Worm (Caenorhabditis elegans) whole organism, L2 larva: ENCODE measurements around the gene B0244.5.
A peak's percentile ranks its signal among the peaks of the same experiment; 100 is the strongest.

Experiments
- C34F6.9 ChIP-seq: fragments of 150-350 bp; optimal IDR thresholded peaks from 2 replicates; lab custom pipeline; 2014; ENCODE audit warnings: missing biosample characterization, missing genetic modification characterization
- ZK546.5 ChIP-seq: sonication (generic microtip); optimal IDR thresholded peaks from 2 replicates; lab custom pipeline; 2017; ENCODE audit warnings: missing biosample characterization, missing genetic modification characterization
- alr-1 ChIP-seq: fragments of 150-350 bp; optimal IDR thresholded peaks from 2 replicates; lab custom pipeline; 2014; ENCODE audit warnings: missing biosample characterization, missing genetic modification characterization
- blmp-1 ChIP-seq: sonication (generic microtip); optimal IDR thresholded peaks from 2 replicates; lab custom pipeline; 2017; ENCODE audit warnings: missing genetic modification characterization, mild to moderate bottlenecking, missing compliant biosample characterization, antibody characterized with exemption, moderate library complexity; ENCODE audit not compliant: insufficient read depth
- crh-2 ChIP-seq: sonication (generic microtip); optimal IDR thresholded peaks from 2 replicates; lab custom pipeline; 2017; ENCODE audit warnings: missing biosample characterization, missing genetic modification characterization
- dmd-4 ChIP-seq: sonication (generic microtip); optimal IDR thresholded peaks from 2 replicates; lab custom pipeline; 2017; ENCODE audit warnings: missing biosample characterization, missing genetic modification characterization
- egl-27 ChIP-seq: sonication (generic microtip); optimal IDR thresholded peaks from 3 replicates; lab custom pipeline; 2017; ENCODE audit warnings: missing biosample characterization, missing genetic modification reagents, missing genetic modification characterization
- elt-1 ChIP-seq: fragments of 150-350 bp; optimal IDR thresholded peaks from 2 replicates; lab custom pipeline; 2014; ENCODE audit warnings: missing biosample characterization, missing genetic modification characterization
- elt-3 ChIP-seq: sonication (generic microtip); optimal IDR thresholded peaks from 2 replicates; lab custom pipeline; 2017; ENCODE audit warnings: missing biosample characterization, missing genetic modification characterization
- fos-1 ChIP-seq: fragments of 150-350 bp; optimal IDR thresholded peaks from 2 replicates; lab custom pipeline; 2014; ENCODE audit warnings: missing biosample characterization, missing genetic modification characterization
- gmeb-1 ChIP-seq: fragments of 150-350 bp; optimal IDR thresholded peaks from 2 replicates; lab custom pipeline; 2014; ENCODE audit warnings: missing biosample characterization, missing genetic modification characterization
- lin-11 ChIP-seq: fragments of 150-350 bp; sonication (generic microtip); optimal IDR thresholded peaks from 2 replicates; lab custom pipeline; 2014; ENCODE audit warnings: missing biosample characterization, missing genetic modification characterization, inconsistent platforms, mixed read lengths
- lin-13 ChIP-seq: fragments of 150-350 bp; optimal IDR thresholded peaks from 2 replicates; lab custom pipeline; 2014; ENCODE audit warnings: missing biosample characterization, missing genetic modification reagents, missing genetic modification characterization
- lin-39 ChIP-seq: fragments of 150-350 bp; optimal IDR thresholded peaks from 2 replicates; lab custom pipeline; 2014; ENCODE audit warnings: missing biosample characterization, missing genetic modification reagents, missing genetic modification characterization
- lsy-2 ChIP-seq, 2 experiments: fragments of 150-350 bp in 1 of 2; sonication (generic microtip) in 1 of 2; optimal IDR thresholded peaks; 2 replicates each; lab custom pipeline; 2014 to 2017; ENCODE audit warnings: missing biosample characterization in 2 of 2, missing genetic modification characterization in 2 of 2
- mab-5 ChIP-seq: fragments of 150-350 bp; optimal IDR thresholded peaks from 2 replicates; lab custom pipeline; 2014; ENCODE audit warnings: missing biosample characterization, missing genetic modification characterization
- mbf-1 ChIP-seq: sonication (generic microtip); optimal IDR thresholded peaks from 2 replicates; lab custom pipeline; 2017; ENCODE audit warnings: missing biosample characterization, missing genetic modification characterization
- mdl-1 ChIP-seq, 2 experiments: fragments of 150-350 bp in 1 of 2; sonication (generic microtip) in 1 of 2; optimal IDR thresholded peaks; 2 replicates each; lab custom pipeline; 2017; ENCODE audit warnings: missing biosample characterization in 2 of 2, missing genetic modification characterization in 2 of 2
- nhr-10 ChIP-seq: sonication (generic microtip); optimal IDR thresholded peaks from 2 replicates; lab custom pipeline; 2017; ENCODE audit warnings: missing biosample characterization, missing genetic modification characterization
- nhr-11 ChIP-seq: fragments of 150-350 bp; optimal IDR thresholded peaks from 2 replicates; lab custom pipeline; 2014; ENCODE audit warnings: missing biosample characterization, missing genetic modification characterization
- nhr-12 ChIP-seq: fragments of 150-350 bp; optimal IDR thresholded peaks from 2 replicates; lab custom pipeline; 2014; ENCODE audit warnings: missing biosample characterization, missing genetic modification characterization
- nhr-129 ChIP-seq: fragments of 150-350 bp; optimal IDR thresholded peaks from 2 replicates; lab custom pipeline; 2014; ENCODE audit warnings: missing biosample characterization, missing genetic modification characterization
- nhr-21 ChIP-seq: fragments of 150-350 bp; optimal IDR thresholded peaks from 2 replicates; lab custom pipeline; 2014; ENCODE audit warnings: missing biosample characterization, missing genetic modification characterization
- nhr-23 ChIP-seq: fragments of 150-350 bp; optimal IDR thresholded peaks from 2 replicates; lab custom pipeline; 2014; ENCODE audit warnings: missing biosample characterization, missing genetic modification reagents, missing genetic modification characterization
- nhr-237 ChIP-seq: fragments of 150-350 bp; optimal IDR thresholded peaks from 2 replicates; lab custom pipeline; 2014; ENCODE audit warnings: missing biosample characterization, missing genetic modification characterization
- nhr-25 ChIP-seq: fragments of 150-350 bp; sonication (generic microtip); optimal IDR thresholded peaks from 3 replicates; lab custom pipeline; 2014; ENCODE audit warnings: missing biosample characterization, missing genetic modification characterization
- nhr-77 ChIP-seq: fragments of 150-350 bp; optimal IDR thresholded peaks from 2 replicates; lab custom pipeline; 2014; ENCODE audit warnings: missing biosample characterization, missing genetic modification characterization
- sem-4 ChIP-seq: fragments of 150-350 bp; optimal IDR thresholded peaks from 2 replicates; lab custom pipeline; 2014; ENCODE audit warnings: missing biosample characterization, missing genetic modification reagents, missing genetic modification characterization
- snpc-4 ChIP-seq: fragments of 150-350 bp; optimal IDR thresholded peaks from 2 replicates; lab custom pipeline; 2014; ENCODE audit warnings: missing biosample characterization, missing genetic modification characterization
- unc-55 ChIP-seq: fragments of 150-350 bp; sonication (generic microtip); optimal IDR thresholded peaks from 3 replicates; lab custom pipeline; 2014; ENCODE audit warnings: missing biosample characterization, missing genetic modification reagents, missing genetic modification characterization
- unc-62 ChIP-seq: fragments of 150-350 bp; optimal IDR thresholded peaks from 2 replicates; lab custom pipeline; 2014; ENCODE audit warnings: missing biosample characterization, missing genetic modification reagents, missing genetic modification characterization
- zag-1 ChIP-seq: fragments of 150-350 bp; optimal IDR thresholded peaks from 2 replicates; lab custom pipeline; 2014; ENCODE audit warnings: missing biosample characterization, missing genetic modification characterization
- ztf-1 ChIP-seq: fragments of 200-800 bp; sonication (Bioruptor generic); conservative IDR thresholded peaks from 2 replicates; pipeline ENCODE4 v1.3.6; 2022; ENCODE audit warnings: missing genetic modification characterization, missing compliant biosample characterization
- ztf-4 ChIP-seq: fragments of 150-350 bp; optimal IDR thresholded peaks from 2 replicates; lab custom pipeline; 2014; ENCODE audit warnings: missing biosample characterization, missing genetic modification characterization

The B0244.5 gene

ce11 chrIII:5744579-5744978, at the start of gene B0244.5:
TSS of gene B0244.5 (plus strand) at chrIII:5744879.
- TF ChIP-seq fos-1 (tag; lab: Kevin White, UChicago) (peak; percentile 4), nhr-129 (tag; lab: Kevin White, UChicago) (no peak)

- no peak for TF ChIP-seq dmd-4 (tag; lab: Kevin White, UChicago)
- TF ChIP-seq ZK546.5: no peak
- TF ChIP-seq lin-39 (tag; lab: Kevin White, UChicago): no peak
- TF ChIP-seq lin-13 (GFP tag; lab: Kevin White, UChicago): no peak
- TF ChIP-seq lin-11 (tag; lab: Kevin White, UChicago): no peak
- no peak for TF ChIP-seq crh-2
- no peak for TF ChIP-seq nhr-21 (tag; lab: Kevin White, UChicago)
- TF ChIP-seq sem-4 (tag; lab: Kevin White, UChicago): no peak
- no peak for TF ChIP-seq nhr-237 (tag; lab: Kevin White, UChicago)
Measured at ce11 chrIII:5697266-5697665, 47.4 kb upstream of the B0244.5 start, which contains the start of gene B0336.7. TSS of gene B0336.7 (minus strand) at chrIII:5697366.

- TF ChIP-seq fos-1 (tag; lab: Kevin White, UChicago) (peak; percentile 24), nhr-12 (no peak), egl-27 (tag; lab: Kevin White, UChicago) (no peak), unc-55 (GFP tag; lab: Kevin White, UChicago) (peak; percentile 61), ztf-1 (GFP tag; lab: Robert Waterston, UW) (no peak), zag-1 (tag; lab: Kevin White, UChicago) (no peak), gmeb-1 (tag; lab: Kevin White, UChicago) (no peak), C34F6.9 (tag; lab: Kevin White, UChicago) (peak; percentile 56), crh-2 (peak; percentile 53), lin-13 (GFP tag; lab: Kevin White, UChicago) (peak; percentile 50), lsy-2 (tag; optimal IDR thresholded peaks at IDR 0.05; lab: Kevin White, UChicago) (peak; percentile 1 to 65), ztf-4 (tag; lab: Kevin White, UChicago) (no peak), snpc-4 (tag; lab: Kevin White, UChicago) (peak; percentile 34), nhr-129 (tag; lab: Kevin White, UChicago) (peak; percentile 52)
Measured at ce11 chrIII:5697963-5698730, 46.5 kb upstream of the B0244.5 start, which contains the start of the genes lgg-3 and rgs-5. TSS of gene lgg-3 (minus strand) at chrIII:5698013. TSS of gene rgs-5 (plus strand) at chrIII:5698555.

ce11 chrIII:5701491-5701890, 43.2 kb upstream of the B0244.5 start:
- TF ChIP-seq unc-62 (GFP tag; lab: Kevin White, UChicago) (no peak), elt-3 (tag; lab: Kevin White, UChicago) (no peak), egl-27 (tag; lab: Kevin White, UChicago) (no peak), lin-13 (GFP tag; lab: Kevin White, UChicago) (no peak), mab-5 (no peak), crh-2 (no peak), ZK546.5 (no peak), sem-4 (tag; lab: Kevin White, UChicago) (no peak), nhr-23 (tag; lab: Kevin White, UChicago) (no peak), nhr-11 (no peak), fos-1 (tag; lab: Kevin White, UChicago) (no peak), gmeb-1 (tag; lab: Kevin White, UChicago) (no peak), blmp-1 (tag; lab: Kevin White, UChicago) (no peak), elt-1 (tag; lab: Kevin White, UChicago) (no peak), nhr-25 (tag; lab: Kevin White, UChicago) (no peak), mdl-1 (tag; optimal IDR thresholded peaks at IDR 0.05; lab: Kevin White, UChicago) (no peak), alr-1 (no peak), nhr-10 (no peak)
- TF ChIP-seq, all 48 proteins: peak for 0

- TF ChIP-seq mbf-1 (tag; lab: Kevin White, UChicago) (no peak), C34F6.9 (tag; lab: Kevin White, UChicago) (no peak), snpc-4 (tag; lab: Kevin White, UChicago) (no peak), dmd-4 (tag; lab: Kevin White, UChicago) (no peak), nhr-12 (no peak), blmp-1 (tag; lab: Kevin White, UChicago) (no peak), nhr-77 (tag; lab: Kevin White, UChicago) (no peak), nhr-25 (tag; lab: Kevin White, UChicago) (no peak), mab-5 (no peak), alr-1 (no peak), crh-2 (no peak), lsy-2 (tag; optimal IDR thresholded peaks at IDR 0.05; lab: Kevin White, UChicago) (no peak), sem-4 (tag; lab: Kevin White, UChicago) (no peak), unc-55 (GFP tag; lab: Kevin White, UChicago) (no peak), ztf-1 (GFP tag; lab: Robert Waterston, UW) (no peak)
Measured at ce11 chrIII:5705228-5705888, 39.3 kb upstream of the B0244.5 start, which contains the start of gene swp-1. TSS of gene swp-1 (minus strand) at chrIII:5705525.
